Worm (Caenorhabditis elegans) whole organism, young adult: ENCODE data around the gene F54D12.1.

Experiments
- B0035.1 ChIP-seq: sonication (generic microtip); optimal IDR thresholded peaks from 2 replicates; lab custom pipeline; 2016; ENCODE audit warnings: missing genetic modification characterization, mild to moderate bottlenecking, missing compliant biosample characterization, missing genotype, missing genetic modification reagents
- D2030.7 ChIP-seq: fragments of 200-800 bp; sonication (Bioruptor generic); IDR thresholded peaks from 2 replicates; pipeline ENCODE4 v1.3.6; 2022; ENCODE audit warnings: missing genetic modification reagents, missing genetic modification characterization, missing compliant biosample characterization
- F10E7.11 ChIP-seq: sonication (generic microtip); optimal IDR thresholded peaks from 2 replicates; lab custom pipeline; 2017; ENCODE audit warnings: mild to moderate bottlenecking, missing genetic modification characterization, moderate library complexity, missing compliant biosample characterization
- F22D6.2 ChIP-seq: sonication (generic microtip); optimal IDR thresholded peaks from 2 replicates; lab custom pipeline; 2016; ENCODE audit warnings: mild to moderate bottlenecking, missing genetic modification characterization, missing compliant biosample characterization
- F33H1.4 ChIP-seq: fragments of 200-800 bp; sonication (Bioruptor generic); IDR thresholded peaks from 2 replicates; pipeline ENCODE4 v1.3.6; 2022; ENCODE audit warnings: missing genetic modification reagents, missing genetic modification characterization, missing compliant biosample characterization
- K11D2.4 ChIP-seq: fragments of 200-800 bp; sonication (Bioruptor generic); IDR thresholded peaks from 2 replicates; pipeline ENCODE4 v1.3.6; 2022; ENCODE audit warnings: missing genetic modification reagents, missing genetic modification characterization, missing compliant biosample characterization
- T07F8.4 ChIP-seq: sonication (generic microtip); optimal IDR thresholded peaks from 2 replicates; lab custom pipeline; 2016; ENCODE audit warnings: mild to moderate bottlenecking, missing genetic modification characterization, moderate library complexity, missing compliant biosample characterization
- Y53G8AR.9 ChIP-seq: fragments of 200-800 bp; sonication (Bioruptor generic); conservative IDR thresholded peaks from 2 replicates; pipeline ENCODE4 v1.3.6; 2022; ENCODE audit warnings: missing genetic modification reagents, missing genetic modification characterization, missing compliant biosample characterization
- aptf-3 ChIP-seq: fragments of 200-800 bp; sonication (Bioruptor generic); IDR thresholded peaks from 2 replicates; pipeline ENCODE4 v1.3.6; 2022; ENCODE audit warnings: missing genetic modification characterization, missing compliant biosample characterization
- atf-7 ChIP-seq: sonication (generic microtip); optimal IDR thresholded peaks from 2 replicates; lab custom pipeline; 2017; ENCODE audit warnings: mild to moderate bottlenecking, missing genetic modification characterization, missing compliant biosample characterization
- attf-3 ChIP-seq: fragments of 200-800 bp; sonication (Bioruptor generic); conservative IDR thresholded peaks from 2 replicates; pipeline ENCODE4 v1.3.6; 2022; ENCODE audit warnings: missing genetic modification reagents, missing genetic modification characterization, missing compliant biosample characterization
- attf-5 ChIP-seq: fragments of 200-800 bp; sonication (Bioruptor generic); optimal IDR thresholded peaks from 2 replicates; lab custom pipeline; 2018; ENCODE audit warnings: mild to moderate bottlenecking, missing genetic modification characterization, missing compliant biosample characterization
- ceh-58 ChIP-seq: fragments of 200-800 bp; sonication (Bioruptor generic); IDR thresholded peaks from 2 replicates; pipeline ENCODE4 v1.3.6; 2022; ENCODE audit warnings: missing genetic modification characterization, missing compliant biosample characterization
- chd-7 ChIP-seq: sonication (generic microtip); optimal IDR thresholded peaks from 2 replicates; lab custom pipeline; 2016; ENCODE audit warnings: mild to moderate bottlenecking, missing genetic modification characterization, moderate library complexity, missing compliant biosample characterization
- die-1 ChIP-seq: sonication (generic microtip); optimal IDR thresholded peaks from 2 replicates; lab custom pipeline; 2016; ENCODE audit warnings: missing genotype, mild to moderate bottlenecking, missing genetic modification characterization, missing compliant biosample characterization
- dpl-1 ChIP-seq: fragments of 150-350 bp; optimal IDR thresholded peaks from 2 replicates; lab custom pipeline; 2014; ENCODE audit warnings: missing biosample characterization, missing genetic modification reagents, missing genetic modification characterization
- ekl-4 ChIP-seq: fragments of 200-800 bp; sonication (Bioruptor generic); IDR thresholded peaks from 2 replicates; pipeline ENCODE4 v1.3.6; 2022; ENCODE audit warnings: missing genetic modification reagents, missing genetic modification characterization, missing compliant biosample characterization
- ets-4 ChIP-seq: fragments of 200-800 bp; sonication (Bioruptor generic); optimal IDR thresholded peaks from 2 replicates; lab custom pipeline; 2018; ENCODE audit warnings: mild to moderate bottlenecking, missing genetic modification characterization, missing compliant biosample characterization
- gei-17 ChIP-seq: fragments of 200-800 bp; sonication (Bioruptor generic); optimal IDR thresholded peaks from 2 replicates; lab custom pipeline; 2018; ENCODE audit warnings: mild to moderate bottlenecking, missing genetic modification characterization, missing compliant biosample characterization
- hlh-12 ChIP-seq: sonication (generic microtip); optimal IDR thresholded peaks from 2 replicates; lab custom pipeline; 2016; ENCODE audit warnings: missing genetic modification characterization, missing compliant biosample characterization
- lin-26 ChIP-seq: fragments of 200-800 bp; sonication (Bioruptor generic); IDR thresholded peaks from 2 replicates; pipeline ENCODE4 v1.3.6; 2022; ENCODE audit warnings: missing genetic modification reagents, missing genetic modification characterization, missing compliant biosample characterization
- lin-35 ChIP-seq, 3 experiments: fragments of 150-350 bp in 2 of 3; sonication (generic microtip) in 1 of 3; optimal IDR thresholded peaks; 2 replicates each; lab custom pipeline; 2014 to 2018; ENCODE audit warnings: missing biosample characterization in 3 of 3, missing genetic modification characterization in 3 of 3, missing genetic modification reagents in 3 of 3
- lin-54 ChIP-seq: fragments of 200-800 bp; sonication (Bioruptor generic); optimal IDR thresholded peaks from 2 replicates; lab custom pipeline; 2018; ENCODE audit warnings: mild to moderate bottlenecking, missing genetic modification characterization, missing compliant biosample characterization
- lsl-1 ChIP-seq: fragments of 200-800 bp; sonication (Bioruptor generic); optimal IDR thresholded peaks from 2 replicates; lab custom pipeline; 2018; ENCODE audit warnings: mild to moderate bottlenecking, missing genetic modification characterization, moderate library complexity, missing compliant biosample characterization
- lsy-27 ChIP-seq: sonication (generic microtip); optimal IDR thresholded peaks from 2 replicates; lab custom pipeline; 2017; ENCODE audit warnings: missing genetic modification characterization, mild to moderate bottlenecking, missing compliant biosample characterization, antibody characterized with exemption, missing genotype, borderline replicate concordance; ENCODE audit not compliant: insufficient read depth
- madf-8 ChIP-seq: fragments of 200-800 bp; sonication (Bioruptor generic); conservative IDR thresholded peaks from 2 replicates; pipeline ENCODE4 v1.3.6; 2022; ENCODE audit warnings: missing genetic modification reagents, missing genetic modification characterization, missing compliant biosample characterization
- mcd-1 ChIP-seq: fragments of 200-800 bp; sonication (Bioruptor generic); IDR thresholded peaks from 2 replicates; pipeline ENCODE4 v1.3.6; 2022; ENCODE audit warnings: missing genetic modification reagents, missing genetic modification characterization, missing compliant biosample characterization
- mxl-1 ChIP-seq: sonication (generic microtip); optimal IDR thresholded peaks from 2 replicates; lab custom pipeline; 2016; ENCODE audit warnings: missing genetic modification characterization, missing compliant biosample characterization
- nfya-2 ChIP-seq: fragments of 200-800 bp; sonication (Bioruptor generic); IDR thresholded peaks from 2 replicates; pipeline ENCODE4 v1.3.6; 2022; ENCODE audit warnings: missing genetic modification reagents, missing genetic modification characterization, missing compliant biosample characterization
- pha-4 ChIP-seq: fragments of 150-350 bp; sonication (generic microtip); optimal IDR thresholded peaks from 2 replicates; lab custom pipeline; 2014; ENCODE audit warnings: missing biosample characterization, missing genetic modification reagents, missing genetic modification characterization
- somi-1 ChIP-seq: fragments of 200-800 bp; sonication (Bioruptor generic); optimal IDR thresholded peaks from 2 replicates; lab custom pipeline; 2018; ENCODE audit warnings: mild to moderate bottlenecking, missing genetic modification characterization, missing compliant biosample characterization
- sptf-2 ChIP-seq: fragments of 200-800 bp; sonication (Bioruptor generic); optimal IDR thresholded peaks from 2 replicates; lab custom pipeline; 2018; ENCODE audit warnings: mild to moderate bottlenecking, missing genetic modification characterization, missing compliant biosample characterization
- tbp1 ChIP-seq: fragments of 200-800 bp; sonication (Bioruptor generic); optimal IDR thresholded peaks from 2 replicates; lab custom pipeline; 2018; ENCODE audit warnings: mild to moderate bottlenecking, missing genetic modification characterization, missing compliant biosample characterization
- tbx-9 ChIP-seq: sonication (generic microtip); optimal IDR thresholded peaks from 2 replicates; lab custom pipeline; 2016; ENCODE audit warnings: borderline replicate concordance, missing genetic modification characterization, inconsistent platforms, missing compliant biosample characterization
- tlf-1 ChIP-seq: fragments of 200-800 bp; sonication (Bioruptor generic); optimal IDR thresholded peaks from 2 replicates; lab custom pipeline; 2018; ENCODE audit warnings: mild to moderate bottlenecking, missing genetic modification characterization, missing compliant biosample characterization
- zfh-2 ChIP-seq: fragments of 200-800 bp; sonication (Bioruptor generic); conservative IDR thresholded peaks from 2 replicates; pipeline ENCODE4 v1.3.6; 2022; ENCODE audit warnings: missing genetic modification reagents, missing genetic modification characterization, missing compliant biosample characterization
- ztf-25 ChIP-seq: fragments of 200-800 bp; sonication (Bioruptor generic); IDR thresholded peaks from 2 replicates; pipeline ENCODE4 v1.3.6; 2022; ENCODE audit warnings: missing genetic modification reagents, missing genetic modification characterization, missing compliant biosample characterization
- ztf-3 ChIP-seq: fragments of 200-800 bp; sonication (Bioruptor generic); optimal IDR thresholded peaks from 2 replicates; lab custom pipeline; 2018; ENCODE audit warnings: mild to moderate bottlenecking, missing genetic modification characterization, missing compliant biosample characterization

The F54D12.1 gene

DNA sequence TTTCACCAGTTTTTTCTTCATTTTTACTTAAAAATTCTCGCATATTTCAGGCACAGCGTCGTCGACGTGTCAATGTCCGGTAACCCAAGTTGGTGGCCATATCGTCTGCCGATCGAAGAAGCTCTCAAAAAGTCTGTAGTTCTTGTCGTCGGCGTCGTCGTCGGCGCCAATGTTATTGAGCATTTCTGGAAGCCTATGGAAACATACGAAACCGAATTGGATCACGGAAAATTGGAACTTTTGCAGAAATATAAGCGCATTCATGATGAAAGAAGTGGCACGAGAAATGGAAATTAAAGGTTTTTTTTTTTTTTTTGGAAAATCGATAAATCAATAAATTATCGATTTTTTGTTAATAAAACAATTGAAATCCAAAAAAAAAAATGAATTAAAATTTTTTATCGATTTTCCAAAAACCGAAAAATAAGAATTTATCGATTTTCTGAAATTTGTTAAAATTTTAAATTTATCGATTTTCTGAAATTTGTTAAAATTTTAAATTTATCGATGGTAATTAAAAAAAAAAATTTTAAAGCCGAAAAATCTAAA is 12.2 kb downstream of the F54D12.1 start, which contains the start of gene alkb-1:
alkb-1 (plus strand) TSS at position 51 of the 549 bp plus-strand sequence.
- TF ChIP-seq pha-4 (tag; lab: Kevin White, UChicago) (no peak), lin-35 (GFP tag; optimal IDR thresholded peaks at IDR 0.05; lab: Kevin White, UChicago) (no peak), sptf-2 (GFP tag; lab: Kevin White, UChicago) (no peak), Y53G8AR.9 (no peak), somi-1 (GFP tag; lab: Kevin White, UChicago) (no peak), atf-7 (tag; lab: Kevin White, UChicago) (no peak), gei-17 (GFP tag; lab: Kevin White, UChicago) (no peak), ceh-58 (GFP tag; lab: Robert Waterston, UW) (no peak), tbx-9 (no peak), tbp1 (GFP tag; lab: Kevin White, UChicago) (no peak), lin-54 (GFP tag; lab: Kevin White, UChicago) (no peak), lin-26 (GFP tag; lab: Robert Waterston, UW) (no peak), dpl-1 (GFP tag; lab: Kevin White, UChicago) (no peak), ets-4 (no peak), aptf-3 (GFP tag; lab: Robert Waterston, UW) (no peak), tlf-1 (GFP tag; lab: Kevin White, UChicago) (no peak), F33H1.4 (GFP tag; lab: Robert Waterston, UW) (no peak), F10E7.11 (no peak)
- TF ChIP-seq, all 124 proteins: peak for 0

DNA sequence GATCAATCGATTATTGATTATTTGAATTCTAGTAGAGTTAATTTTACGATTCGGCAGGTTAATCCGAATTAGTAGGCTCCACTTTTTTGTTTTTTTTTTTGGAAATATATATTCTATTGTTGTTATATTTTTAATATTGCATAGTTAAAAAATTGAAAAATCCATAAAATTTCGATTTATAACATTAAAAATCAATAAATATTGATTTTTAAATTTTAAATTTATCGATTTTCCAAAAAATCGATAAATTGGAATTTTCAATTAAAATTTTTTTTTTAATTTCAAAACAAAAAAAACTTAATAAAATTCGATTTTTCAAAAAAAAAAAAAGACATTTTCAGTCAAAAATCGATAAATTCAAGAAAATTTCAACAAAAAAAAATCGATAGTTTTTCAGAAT is 19.8 kb downstream of the F54D12.1 start:
- TF ChIP-seq attf-5 (GFP tag; lab: Kevin White, UChicago) (no peak), lsl-1 (no peak), ztf-3 (GFP tag; lab: Kevin White, UChicago) (no peak)

DNA sequence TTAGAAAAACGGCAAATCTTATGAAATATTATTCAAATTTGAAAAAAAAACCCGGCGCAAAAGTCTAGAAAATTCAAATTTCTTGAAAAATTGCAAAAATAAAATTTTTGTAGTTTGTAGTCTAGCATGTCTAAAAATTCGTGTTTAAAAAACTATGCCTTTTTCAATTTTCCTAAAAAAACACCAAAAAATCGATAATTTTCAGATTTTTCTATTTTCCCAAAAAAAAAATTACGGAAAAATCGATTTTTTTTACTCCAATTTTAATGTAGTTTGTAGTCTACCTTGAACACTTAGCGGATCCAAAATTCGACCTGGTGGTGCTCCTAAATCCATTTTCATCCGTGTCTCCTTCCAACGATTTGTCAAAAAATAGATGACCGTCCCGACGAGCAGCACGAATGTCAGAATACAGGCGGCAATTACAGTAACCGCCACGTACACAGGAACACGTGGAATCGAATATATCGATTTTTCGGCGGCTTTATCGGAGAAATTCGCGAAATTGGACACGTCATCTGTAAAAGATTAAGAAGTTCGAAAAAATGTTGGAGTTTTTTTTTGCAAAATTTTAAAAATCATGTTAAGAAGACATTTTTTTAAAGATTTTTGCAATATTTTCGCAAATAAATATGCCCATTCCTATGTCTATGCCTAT is 20.7 kb downstream of the F54D12.1 start:
- TF ChIP-seq ztf-25 (GFP tag; lab: Robert Waterston, UW), result no peak
- TF ChIP-seq zfh-2 (GFP tag; lab: Robert Waterston, UW), result no peak
- TF ChIP-seq atf-7 (tag; lab: Kevin White, UChicago), result no peak
- no peak for TF ChIP-seq mxl-1 (tag; lab: Kevin White, UChicago)
- no peak for TF ChIP-seq attf-3 (GFP tag; lab: Robert Waterston, UW)
- TF ChIP-seq lsy-27 (tag; lab: Kevin White, UChicago), result no peak
- no peak for TF ChIP-seq ekl-4 (GFP tag; lab: Robert Waterston, UW)
- no peak for TF ChIP-seq B0035.1 (tag; lab: Kevin White, UChicago)
- no peak for TF ChIP-seq T07F8.4
- no peak for TF ChIP-seq ets-4
- no peak for TF ChIP-seq nfya-2 (GFP tag; lab: Robert Waterston, UW)
- TF ChIP-seq F22D6.2 (tag; lab: Kevin White, UChicago), result no peak
- TF ChIP-seq chd-7 (tag; lab: Kevin White, UChicago), result no peak
- TF ChIP-seq K11D2.4 (GFP tag; lab: Robert Waterston, UW), result no peak
- TF ChIP-seq madf-8 (GFP tag; lab: Robert Waterston, UW), result no peak
- TF ChIP-seq hlh-12 (tag; lab: Kevin White, UChicago), result no peak
- no peak for TF ChIP-seq mcd-1 (GFP tag; lab: Robert Waterston, UW)
- no peak for TF ChIP-seq D2030.7 (GFP tag; lab: Robert Waterston, UW)
- no peak for TF ChIP-seq die-1
